Worm (Caenorhabditis elegans): Measurements from ENCODE around the gene zip-9.

DNA sequence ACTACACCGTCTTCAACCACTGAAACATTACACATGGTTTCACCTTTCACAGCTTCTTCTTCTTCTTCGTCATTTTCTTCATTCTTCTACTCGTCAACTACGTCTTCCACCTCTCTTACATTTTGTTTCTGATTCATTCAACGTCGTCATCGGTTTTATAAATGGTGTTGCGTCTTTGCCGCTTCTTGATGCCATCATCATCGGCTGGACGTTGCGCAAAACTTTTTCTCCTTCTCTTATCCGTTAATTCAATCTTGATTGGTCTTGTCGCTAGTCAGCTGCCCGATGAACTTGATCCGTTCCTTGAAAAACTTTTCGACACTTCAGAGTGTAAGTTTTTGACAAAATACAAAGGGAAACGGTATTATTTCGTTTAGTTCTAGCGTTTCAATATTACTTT is 43.6 kb upstream of the zip-9 start:
- no peak for TF ChIP-seq sea-1 (GFP tag; conservative IDR thresholded peaks at IDR 0.05)
- no peak for TF ChIP-seq hmbx-1 (tag; optimal IDR thresholded peaks at IDR 0.05)
- no peak for TF ChIP-seq ceh-13 (GFP tag; optimal IDR thresholded peaks at IDR 0.05)
- no peak for TF ChIP-seq ceh-36 (tag; optimal IDR thresholded peaks at IDR 0.05)
- TF ChIP-seq pes-1 (GFP tag; IDR thresholded peaks at IDR 0.05): no peak
- no peak for TF ChIP-seq ama-1 (optimal IDR thresholded peaks at IDR 0.05)
- TF ChIP-seq flt-1 (GFP tag; IDR thresholded peaks at IDR 0.05): no peak
- TF ChIP-seq aly-1 (tag; optimal IDR thresholded peaks at IDR 0.05): no peak
- TF ChIP-seq B0310.2 (tag; optimal IDR thresholded peaks at IDR 0.05): no peak
- no peak for TF ChIP-seq tbx-11 (GFP tag; IDR thresholded peaks at IDR 0.05)
- no peak for TF ChIP-seq scrt-1 (GFP tag; IDR thresholded peaks at IDR 0.05)
- TF ChIP-seq hnd-1 (tag; optimal IDR thresholded peaks at IDR 0.05): no peak
- TF ChIP-seq tbx-37 (GFP tag; conservative IDR thresholded peaks at IDR 0.05): no peak
